Worm (Caenorhabditis elegans): Measurements from ENCODE around the gene glt-6.
A peak's percentile ranks its signal among the peaks of the same experiment; 100 is the strongest.

glt-6 gene

DNA sequence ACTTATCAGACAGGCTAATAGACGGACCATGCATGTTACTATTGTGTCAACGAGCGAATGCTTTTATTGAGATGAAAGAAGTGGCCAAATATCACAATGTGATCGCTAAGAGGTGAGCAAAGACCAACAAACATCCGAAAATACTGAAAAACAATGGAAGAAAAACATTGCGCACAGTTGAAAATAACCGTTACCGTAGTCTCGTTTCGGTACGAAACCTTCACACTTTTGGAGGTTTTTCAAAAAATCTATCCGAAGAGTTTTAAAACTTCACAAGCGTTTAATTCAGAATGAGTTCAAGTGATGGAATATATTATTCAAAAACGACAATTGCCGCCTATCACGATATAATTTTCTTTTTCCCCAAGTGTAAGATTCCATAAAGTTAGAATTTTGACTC, 5.4 kb downstream of the glt-6 start:
- peak; percentile 61 for TF ChIP-seq pha-4 (tag; optimal IDR thresholded peaks at IDR 0.05)
- TF ChIP-seq nhr-25 (tag; optimal IDR thresholded peaks at IDR 0.05): no peak

DNA sequence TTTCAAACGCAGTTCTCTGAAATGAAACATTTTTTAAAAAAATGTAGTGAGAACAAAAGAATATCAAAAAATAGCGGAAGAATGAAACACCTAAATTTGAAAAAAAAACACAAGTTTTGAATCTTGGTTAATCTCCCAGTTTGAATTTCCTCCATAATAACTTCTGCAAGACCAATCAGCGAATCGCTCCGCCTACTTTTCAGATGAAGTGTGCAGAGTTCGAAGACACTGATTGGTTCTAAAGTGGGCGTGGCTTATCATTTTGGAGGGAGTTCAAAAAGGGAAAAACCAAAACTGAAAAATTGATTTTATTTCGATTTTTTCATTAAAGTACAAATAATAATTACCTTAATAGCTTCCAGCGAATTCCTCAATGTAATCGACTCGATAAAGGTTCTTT, 7.4 kb downstream of the glt-6 start:
- TF ChIP-seq nhr-12 (tag; optimal IDR thresholded peaks at IDR 0.05) (no peak), lin-15B (tag; optimal IDR thresholded peaks at IDR 0.05) (peak; percentile 18), nfya-1 (tag; optimal IDR thresholded peaks at IDR 0.05; ENCODE audit: insufficient read depth) (peak; percentile 96)

DNA sequence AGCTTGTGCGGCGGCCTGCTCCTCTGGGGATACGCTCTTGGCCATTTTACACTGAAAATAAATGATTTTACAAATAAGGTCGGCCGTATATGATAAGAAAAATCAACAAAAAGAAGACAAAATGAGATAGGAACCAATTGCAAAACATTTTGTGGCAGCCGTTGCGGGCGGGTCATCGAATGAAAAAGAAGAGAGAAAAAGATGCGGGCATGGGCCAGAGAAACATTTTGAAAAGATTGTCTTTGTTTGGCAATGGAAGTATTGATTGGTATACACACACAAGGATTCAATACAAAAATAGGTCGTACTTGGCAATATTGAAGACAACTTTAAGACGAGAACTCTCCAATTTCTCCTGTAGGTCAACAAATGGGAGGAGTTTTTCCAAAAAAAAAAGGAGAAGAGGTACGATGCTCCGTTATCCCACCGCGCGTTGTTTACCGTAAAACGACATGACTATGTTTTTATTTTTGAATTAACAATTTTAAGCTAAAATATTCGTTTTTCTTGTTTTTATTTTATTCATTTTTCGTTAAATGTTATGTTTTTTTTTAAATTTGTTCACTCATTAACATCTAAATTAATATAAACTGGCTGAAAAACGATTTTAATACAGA, 9.3 kb downstream of the glt-6 start, which contains the start of the genes plc-4 and R05G6.4:
Gene plc-4 (minus strand): TSS at position 51 of the 617 bp plus-strand sequence.
Gene R05G6.4 (plus strand): TSS at position 617 of the 617 bp plus-strand sequence.
- TF ChIP-seq unc-39 (tag; optimal IDR thresholded peaks at IDR 0.05) (no peak), fkh-10 (GFP tag; optimal IDR thresholded peaks at IDR 0.05) (no peak), nhr-67 (tag; optimal IDR thresholded peaks at IDR 0.05) (no peak), nhr-23 (tag; optimal IDR thresholded peaks at IDR 0.05) (peak; percentile 44), nfya-1 (tag; optimal IDR thresholded peaks at IDR 0.05; ENCODE audit: insufficient read depth) (peak; percentile 71), lin-39 (tag; optimal IDR thresholded peaks at IDR 0.05) (peak; percentile 6), lin-15B (tag; optimal IDR thresholded peaks at IDR 0.05) (peak; percentile 54), hmg-11 (tag; optimal IDR thresholded peaks at IDR 0.05) (peak; percentile 10), R02D3.7 (tag; optimal IDR thresholded peaks at IDR 0.05) (peak; percentile 88), ceh-28 (tag; optimal IDR thresholded peaks at IDR 0.05) (peak; percentile 41), nhr-77 (tag; optimal IDR thresholded peaks at IDR 0.05) (no peak), tbx-2 (tag; optimal IDR thresholded peaks at IDR 0.05) (no peak), snpc-4 (tag; optimal IDR thresholded peaks at IDR 0.05) (peak; percentile 26), nhr-11 (tag; optimal IDR thresholded peaks at IDR 0.05) (no peak), nhr-28 (tag; optimal IDR thresholded peaks at IDR 0.05) (no peak), aly-2 (tag; optimal IDR thresholded peaks at IDR 0.05) (no peak), pha-4 (tag; optimal IDR thresholded peaks at IDR 0.05) (peak; percentile 79)

DNA sequence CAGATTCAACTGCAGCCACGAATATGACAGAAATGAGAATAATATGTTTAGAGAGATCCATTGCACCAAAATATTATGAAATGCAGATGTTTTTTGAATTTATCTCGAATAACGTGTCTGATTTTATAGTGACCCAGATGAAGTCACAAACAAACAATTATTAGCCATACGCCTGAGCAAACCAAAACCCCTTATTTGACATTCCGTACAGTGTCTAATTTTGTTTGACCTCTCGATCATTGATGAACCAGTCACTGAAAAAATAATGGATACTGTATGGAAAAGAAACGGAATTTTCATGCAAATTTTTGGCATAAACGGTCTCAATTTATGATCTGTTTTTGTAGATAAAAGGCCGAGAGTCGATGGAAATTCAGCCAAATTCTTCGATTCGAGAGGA, 12.7 kb downstream of the glt-6 start, which contains the start of the genes R05G6.9 and R05G6.3:
Gene R05G6.9 (minus strand): TSS at position 101 of the 400 bp plus-strand sequence.
Gene R05G6.3 (plus strand): TSS at position 386 of the 400 bp plus-strand sequence.
- TF ChIP-seq nhr-11 (tag; optimal IDR thresholded peaks at IDR 0.05) (no peak), jun-1 (tag; optimal IDR thresholded peaks at IDR 0.05) (no peak), zag-1 (tag; optimal IDR thresholded peaks at IDR 0.05) (no peak), unc-62 (GFP tag; optimal IDR thresholded peaks at IDR 0.05) (no peak), elt-2 (tag; optimal IDR thresholded peaks at IDR 0.05) (no peak), ceh-28 (tag; optimal IDR thresholded peaks at IDR 0.05) (no peak), ceh-9 (tag; optimal IDR thresholded peaks at IDR 0.05) (no peak), nhr-76 (tag; optimal IDR thresholded peaks at IDR 0.05) (no peak), fkh-2 (tag; optimal IDR thresholded peaks at IDR 0.05) (no peak)

DNA sequence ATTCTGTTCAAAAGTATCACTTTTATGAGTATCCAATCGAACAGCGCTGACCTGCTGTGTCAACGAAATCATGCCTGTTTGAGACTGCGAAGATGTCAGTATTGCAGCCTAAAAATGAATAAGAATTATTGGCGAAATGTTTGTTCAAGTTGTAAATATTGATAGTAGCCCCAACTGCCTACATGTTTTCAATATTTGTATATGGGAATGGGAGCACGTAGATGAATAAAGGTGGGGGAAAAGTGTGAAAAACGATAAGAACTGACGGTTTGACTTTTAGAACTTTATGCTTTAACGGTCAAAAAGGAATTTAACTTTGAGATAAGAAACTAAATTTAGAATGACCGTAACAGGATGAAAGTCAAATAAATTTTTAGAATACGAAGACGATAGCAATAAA, 16.8 kb downstream of the glt-6 start:
- TF ChIP-seq zag-1 (tag; optimal IDR thresholded peaks at IDR 0.05): no peak
- peak; percentile 73 for TF ChIP-seq pqm-1 (tag; optimal IDR thresholded peaks at IDR 0.05)
- peak; percentile 50 for TF ChIP-seq pha-4 (tag; optimal IDR thresholded peaks at IDR 0.05)
- peak; percentile 62 for TF ChIP-seq elt-2 (tag; optimal IDR thresholded peaks at IDR 0.05)

DNA sequence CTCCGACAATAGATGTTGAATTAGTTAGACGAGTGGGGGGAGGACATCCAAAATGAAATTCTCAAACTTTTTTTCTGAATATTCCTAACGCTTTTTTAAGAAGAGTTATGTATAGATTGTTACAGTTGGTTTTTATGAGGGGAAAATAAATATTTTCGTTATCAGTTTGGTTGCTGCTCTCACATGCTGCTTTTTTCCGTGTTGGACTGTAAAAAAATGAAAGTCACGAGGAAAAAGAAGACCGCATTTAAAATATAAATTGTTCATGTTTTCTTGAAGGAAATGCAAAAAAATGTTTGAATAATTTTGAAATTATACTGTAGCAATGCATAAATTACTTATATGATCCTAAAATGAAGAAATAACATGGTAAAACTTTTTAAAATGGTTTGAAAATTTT, 17.4 kb downstream of the glt-6 start:
- TF ChIP-seq pqm-1 (tag; optimal IDR thresholded peaks at IDR 0.05) (peak; percentile 50), elt-2 (tag; optimal IDR thresholded peaks at IDR 0.05) (peak; percentile 65), pha-4 (tag; optimal IDR thresholded peaks at IDR 0.05) (peak; percentile 48), nhr-77 (tag; optimal IDR thresholded peaks at IDR 0.05) (no peak), unc-62 (GFP tag; optimal IDR thresholded peaks at IDR 0.05) (no peak)

DNA sequence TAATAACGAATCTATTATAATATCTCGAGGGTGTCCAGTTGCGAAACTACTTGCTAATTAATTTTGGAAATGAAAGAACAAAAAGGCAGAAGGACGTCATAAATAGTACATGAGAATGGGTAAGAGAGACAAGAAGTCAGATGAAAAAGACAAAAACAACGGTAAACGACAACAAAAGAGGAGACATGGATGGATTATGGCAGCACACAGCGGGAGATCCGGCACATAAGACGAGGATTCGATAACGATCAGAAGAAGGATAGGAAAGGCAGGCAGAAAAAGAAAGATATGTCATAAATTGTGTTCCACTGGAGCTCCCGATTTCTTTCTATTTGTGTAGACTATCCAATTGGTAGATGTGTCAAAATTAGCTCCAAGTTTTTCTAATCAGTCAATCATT, 18.2 kb downstream of the glt-6 start:
- no peak for TF ChIP-seq aly-2 (tag; optimal IDR thresholded peaks at IDR 0.05)
- no peak for TF ChIP-seq elt-1 (tag; optimal IDR thresholded peaks at IDR 0.05)
- TF ChIP-seq ceh-16 (tag; optimal IDR thresholded peaks at IDR 0.05): no peak
- no peak for TF ChIP-seq zag-1 (tag; optimal IDR thresholded peaks at IDR 0.05)

Data from whole organism, L3 larva.